Fruit fly (Drosophila melanogaster) Kc167 (cell line): ENCODE measurements around the gene CG6845.

ENCODE experiments used
- Myc ChIP-seq: fragments of >200 bp; optimal IDR thresholded peaks from 2 replicates; lab custom pipeline; 2017; ENCODE audit warnings: missing external identifiers
- Sin3A ChIP-seq: fragments of >200 bp; optimal IDR thresholded peaks from 2 replicates; lab custom pipeline; 2018; ENCODE audit warnings: missing external identifiers
- h ChIP-seq: fragments of >200 bp; optimal IDR thresholded peaks from 3 replicates; lab custom pipeline; 2018; ENCODE audit warnings: missing external identifiers
- insv ChIP-seq: fragments of >200 bp; optimal IDR thresholded peaks from 3 replicates; lab custom pipeline; 2018; ENCODE audit warnings: missing external identifiers
- psq ChIP-seq: fragments of >200 bp; optimal IDR thresholded peaks from 2 replicates; lab custom pipeline; 2017; ENCODE audit warnings: missing external identifiers
- ttk ChIP-seq: sonication (Bioruptor generic); optimal IDR thresholded peaks from 2 replicates; lab custom pipeline; 2017; ENCODE audit warnings: missing external identifiers

Gene CG6845

dm6 chr3L:152489-152888 is 6.3 kb downstream of the CG6845 start, which contains the start of the genes Dic61B and p130CAS:
Gene Dic61B, minus strand, starts transcription at chr3L:152589.
Gene p130CAS, plus strand, starts transcription at chr3L:152884.
- TF ChIP-seq h (lab: Kevin White, UChicago): no peak
- TF ChIP-seq insv (lab: Kevin White, UChicago): no peak
- TF ChIP-seq ttk: no peak
- no peak for TF ChIP-seq psq (lab: Kevin White, UChicago)
- TF ChIP-seq Sin3A (lab: Kevin White, UChicago): no peak
- TF ChIP-seq Myc: no peak

- TF ChIP-seq h (lab: Kevin White, UChicago): no peak
- no peak for TF ChIP-seq ttk
- no peak for TF ChIP-seq psq (lab: Kevin White, UChicago)
- TF ChIP-seq insv (lab: Kevin White, UChicago): no peak
- TF ChIP-seq Myc: no peak
These were observed 7.4 kb downstream of the CG6845 start for dm6 chr3L:153670-154069.

dm6 chr3L:156591-157303 is 10.5 kb downstream of the CG6845 start:
- no peak for TF ChIP-seq Sin3A (lab: Kevin White, UChicago)
- TF ChIP-seq insv (lab: Kevin White, UChicago): no peak
- TF ChIP-seq Myc: no peak
- TF ChIP-seq psq (lab: Kevin White, UChicago): no peak
- TF ChIP-seq ttk: no peak
- TF ChIP-seq h (lab: Kevin White, UChicago): no peak

dm6 chr3L:157674-158179 is 11.5 kb downstream of the CG6845 start:
- TF ChIP-seq insv (lab: Kevin White, UChicago) (no peak), Sin3A (lab: Kevin White, UChicago) (no peak), h (lab: Kevin White, UChicago) (no peak), ttk (no peak)

dm6 chr3L:159406-160084 is 13.3 kb downstream of the CG6845 start:
- no peak for TF ChIP-seq Myc
- no peak for TF ChIP-seq h (lab: Kevin White, UChicago)
- no peak for TF ChIP-seq insv (lab: Kevin White, UChicago)
- no peak for TF ChIP-seq ttk
- no peak for TF ChIP-seq psq (lab: Kevin White, UChicago)
- TF ChIP-seq Sin3A (lab: Kevin White, UChicago): no peak

- no peak for TF ChIP-seq insv (lab: Kevin White, UChicago)
- TF ChIP-seq Sin3A (lab: Kevin White, UChicago): no peak
- no peak for TF ChIP-seq psq (lab: Kevin White, UChicago)
- no peak for TF ChIP-seq Myc
- TF ChIP-seq h (lab: Kevin White, UChicago): no peak
- TF ChIP-seq ttk: no peak
These were observed 14.3 kb downstream of the CG6845 start for dm6 chr3L:160446-161094.

- TF ChIP-seq psq (lab: Kevin White, UChicago): no peak
- TF ChIP-seq ttk: no peak
- no peak for TF ChIP-seq Sin3A (lab: Kevin White, UChicago)
- TF ChIP-seq insv (lab: Kevin White, UChicago): no peak
- no peak for TF ChIP-seq Myc
- no peak for TF ChIP-seq h (lab: Kevin White, UChicago)
These were observed 15.8 kb downstream of the CG6845 start for dm6 chr3L:161833-162587.

dm6 chr3L:165981-166788 is 20.0 kb downstream of the CG6845 start:
- no peak for TF ChIP-seq psq (lab: Kevin White, UChicago)
- no peak for TF ChIP-seq Myc
- TF ChIP-seq ttk: no peak
- TF ChIP-seq h (lab: Kevin White, UChicago): no peak
- TF ChIP-seq Sin3A (lab: Kevin White, UChicago): no peak
- no peak for TF ChIP-seq insv (lab: Kevin White, UChicago)

dm6 chr3L:166789-167132 is 20.5 kb downstream of the CG6845 start:
- TF ChIP-seq psq (lab: Kevin White, UChicago) (no peak), insv (lab: Kevin White, UChicago) (no peak), h (lab: Kevin White, UChicago) (no peak), ttk (no peak), Sin3A (lab: Kevin White, UChicago) (no peak), Myc (no peak)

dm6 chr3L:171729-172128 is 25.5 kb downstream of the CG6845 start:
- TF ChIP-seq Myc (no peak), insv (lab: Kevin White, UChicago) (no peak), psq (lab: Kevin White, UChicago) (no peak), Sin3A (lab: Kevin White, UChicago) (no peak)

- TF ChIP-seq ttk: no peak
- no peak for TF ChIP-seq insv (lab: Kevin White, UChicago)
- no peak for TF ChIP-seq h (lab: Kevin White, UChicago)
- TF ChIP-seq Sin3A (lab: Kevin White, UChicago): no peak
- no peak for TF ChIP-seq psq (lab: Kevin White, UChicago)
- no peak for TF ChIP-seq Myc
These were observed 28.3 kb downstream of the CG6845 start for dm6 chr3L:174501-174900.
